Fruit fly (Drosophila melanogaster) whole organism, embryonic: ENCODE data around the gene dsx-c73A.
A peak's percentile ranks its signal among the peaks of the same experiment; 100 is the strongest.

Source experiments
- C15 ChIP-seq: fragments of 200-800 bp; sonication (Bioruptor generic); IDR thresholded peaks from 3 replicates; pipeline ENCODE4 v1.3.6; 2022; ENCODE audit warnings: missing biosample characterization, missing genetic modification characterization
- CG10147 ChIP-seq: fragments of 200-800 bp; sonication (Bioruptor generic); optimal IDR thresholded peaks from 2 replicates; lab custom pipeline; 2019; ENCODE audit warnings: missing biosample characterization, mild to moderate bottlenecking, missing genetic modification characterization, moderate library complexity
- CG12299 ChIP-seq: fragments of 200-800 bp; sonication (Bioruptor generic); optimal IDR thresholded peaks from 2 replicates; lab custom pipeline; 2018; ENCODE audit warnings: missing biosample characterization, mild to moderate bottlenecking, missing genetic modification characterization
- CG12769 ChIP-seq: fragments of 200-800 bp; sonication (Bioruptor generic); optimal IDR thresholded peaks from 2 replicates; lab custom pipeline; 2019; ENCODE audit warnings: missing biosample characterization, mild to moderate bottlenecking, missing genetic modification characterization, moderate library complexity
- CG13624 ChIP-seq: fragments of 200-800 bp; sonication (Bioruptor generic); optimal IDR thresholded peaks from 2 replicates; lab custom pipeline; 2016; ENCODE audit warnings: missing biosample characterization, missing genetic modification characterization
- CG16813 ChIP-seq: fragments of 200-800 bp; sonication (Bioruptor generic); IDR thresholded peaks from 3 replicates; pipeline ENCODE4 v1.3.6; 2022; ENCODE audit warnings: missing biosample characterization, missing genetic modification characterization; ENCODE audit not compliant: partially characterized antibody
- CG17186 ChIP-seq: fragments of 200-800 bp; sonication (Bioruptor generic); optimal IDR thresholded peaks from 3 replicates; lab custom pipeline; 2017; ENCODE audit warnings: missing biosample characterization, missing genetic modification reagents, missing genetic modification characterization
- CG18619 ChIP-seq: fragments of 200-800 bp; sonication (Bioruptor generic); optimal IDR thresholded peaks from 3 replicates; lab custom pipeline; 2017; ENCODE audit warnings: missing biosample characterization, mild to moderate bottlenecking, missing genetic modification characterization
- CG2116 ChIP-seq: fragments of 200-800 bp; sonication (Bioruptor generic); optimal IDR thresholded peaks from 3 replicates; lab custom pipeline; 2018; ENCODE audit warnings: missing biosample characterization, mild to moderate bottlenecking, missing genetic modification characterization
- CG3163 ChIP-seq: fragments of 200-800 bp; sonication (Bioruptor generic); optimal IDR thresholded peaks from 3 replicates; lab custom pipeline; 2016; ENCODE audit warnings: missing biosample characterization, missing genetic modification characterization
- CG4404 ChIP-seq: fragments of 200-800 bp; sonication (Bioruptor generic); IDR thresholded peaks from 2 replicates; pipeline ENCODE4 v1.3.6; 2022; ENCODE audit warnings: missing biosample characterization, missing genetic modification characterization
- CG4424 ChIP-seq: fragments of 200-800 bp; sonication (Bioruptor generic); optimal IDR thresholded peaks from 3 replicates; lab custom pipeline; 2016; ENCODE audit warnings: missing biosample characterization, missing genetic modification characterization
- CG6254 ChIP-seq: fragments of 200-800 bp; sonication (Bioruptor generic); optimal IDR thresholded peaks from 3 replicates; lab custom pipeline; 2017; ENCODE audit warnings: mild to moderate bottlenecking, missing biosample characterization, missing genetic modification reagents, missing genetic modification characterization
- CG8765 ChIP-seq: fragments of 200-800 bp; sonication (Bioruptor generic); IDR thresholded peaks from 2 replicates; pipeline ENCODE4 v1.3.6; 2022; ENCODE audit warnings: missing biosample characterization, missing genetic modification characterization
- CG9876 ChIP-seq: fragments of 200-800 bp; sonication (Bioruptor generic); optimal IDR thresholded peaks from 2 replicates; lab custom pipeline; 2016; ENCODE audit warnings: missing biosample characterization, missing genetic modification characterization
- Doc2 ChIP-seq: fragments of 200-800 bp; sonication (Bioruptor generic); IDR thresholded peaks from 2 replicates; pipeline ENCODE4 v1.3.6; 2022; ENCODE audit warnings: missing biosample characterization, missing genetic modification characterization
- E2f1 ChIP-seq: fragments of 200-800 bp; sonication (Bioruptor generic); IDR thresholded peaks from 2 replicates; pipeline ENCODE4 v1.3.6; 2022; ENCODE audit warnings: missing biosample characterization, missing genetic modification characterization
- HHEX ChIP-seq: fragments of 200-800 bp; sonication (Bioruptor generic); optimal IDR thresholded peaks from 3 replicates; lab custom pipeline; 2017; ENCODE audit warnings: missing biosample characterization, mild to moderate bottlenecking, missing genetic modification characterization, missing genetic modification reagents
- Hmr ChIP-seq: fragments of 200-800 bp; sonication (Bioruptor generic); optimal IDR thresholded peaks from 3 replicates; lab custom pipeline; 2017; ENCODE audit warnings: mild to moderate bottlenecking, missing biosample characterization, missing genetic modification reagents, missing genetic modification characterization
- Hmx ChIP-seq: fragments of 200-800 bp; sonication (Bioruptor generic); optimal IDR thresholded peaks from 2 replicates; lab custom pipeline; 2016; ENCODE audit warnings: missing biosample characterization, missing genetic modification characterization
- Hr51 ChIP-seq, 2 experiments: fragments of 200-800 bp; sonication (Bioruptor generic); optimal IDR thresholded peaks; 2 replicates in 1 of 2; 3 replicates in 1 of 2; lab custom pipeline; 2016 to 2018; ENCODE audit warnings: missing biosample characterization in 2 of 2, missing genetic modification characterization in 2 of 2, mild to moderate bottlenecking in 1 of 2, moderate library complexity in 1 of 2
- Mrtf ChIP-seq: fragments of 200-800 bp; sonication (Bioruptor generic); IDR thresholded peaks from 3 replicates; pipeline ENCODE4 v1.3.6; 2022; ENCODE audit warnings: missing biosample characterization, missing genetic modification characterization
- Nf-YA ChIP-seq: fragments of 200-800 bp; sonication (Bioruptor generic); IDR thresholded peaks from 2 replicates; pipeline ENCODE4 v1.3.6; 2022; ENCODE audit warnings: missing biosample characterization, missing genetic modification characterization
- NfI ChIP-seq: fragments of 200-800 bp; sonication (Bioruptor generic); optimal IDR thresholded peaks from 3 replicates; lab custom pipeline; 2018; ENCODE audit warnings: missing biosample characterization, mild to moderate bottlenecking, missing genetic modification characterization, moderate library complexity
- Pdp1 ChIP-seq, 2 experiments: fragments of 200-800 bp; sonication (Bioruptor generic); optimal IDR thresholded peaks; 3 replicates each; lab custom pipeline; 2016; ENCODE audit warnings: missing biosample characterization in 2 of 2, missing genetic modification characterization in 2 of 2, mild to moderate bottlenecking in 1 of 2, moderate library complexity in 1 of 2
- Poxn ChIP-seq: fragments of 200-800 bp; sonication (Bioruptor generic); IDR thresholded peaks from 2 replicates; pipeline ENCODE4 v1.3.6; 2022; ENCODE audit warnings: missing biosample characterization, missing genetic modification characterization
- Spps ChIP-seq: fragments of 200-800 bp; sonication (Bioruptor generic); optimal IDR thresholded peaks from 2 replicates; lab custom pipeline; 2018; ENCODE audit warnings: missing biosample characterization, mild to moderate bottlenecking, missing genetic modification characterization
- Usf ChIP-seq: fragments of 200-800 bp; sonication (Bioruptor generic); optimal IDR thresholded peaks from 2 replicates; lab custom pipeline; 2017; ENCODE audit warnings: missing genotype, missing biosample characterization, missing genetic modification characterization
- abd-A ChIP-seq: fragments of 200-800 bp; sonication (Bioruptor generic); optimal IDR thresholded peaks from 3 replicates; lab custom pipeline; 2019; ENCODE audit warnings: missing biosample characterization, mild to moderate bottlenecking, missing genetic modification characterization, moderate library complexity
- ato ChIP-seq: fragments of 200-800 bp; sonication (Bioruptor generic); IDR thresholded peaks from 2 replicates; pipeline ENCODE4 v1.3.6; 2022; ENCODE audit warnings: missing biosample characterization, missing genetic modification characterization; ENCODE audit not compliant: partially characterized antibody
- bbx ChIP-seq: fragments of 200-800 bp; sonication (Bioruptor generic); IDR thresholded peaks from 2 replicates; pipeline ENCODE4 v1.3.6; 2022; ENCODE audit warnings: missing biosample characterization, missing genetic modification characterization; ENCODE audit not compliant: partially characterized antibody
- cas ChIP-seq: fragments of 200-800 bp; sonication (Bioruptor generic); IDR thresholded peaks from 2 replicates; pipeline ENCODE4 v1.3.6; 2022; ENCODE audit warnings: missing biosample characterization, missing genetic modification characterization
- ci ChIP-seq: fragments of 200-800 bp; sonication (Bioruptor generic); IDR thresholded peaks from 3 replicates; pipeline ENCODE4 v1.3.6; 2022; ENCODE audit warnings: missing biosample characterization, missing genetic modification characterization
- dysf ChIP-seq: fragments of 200-800 bp; sonication (Bioruptor generic); IDR thresholded peaks from 3 replicates; pipeline ENCODE4 v1.3.6; 2022; ENCODE audit warnings: missing biosample characterization, missing genetic modification characterization
- en ChIP-seq: fragments of 200-800 bp; sonication (Bioruptor generic); optimal IDR thresholded peaks from 2 replicates; lab custom pipeline; 2016; ENCODE audit warnings: missing biosample characterization, missing genetic modification characterization
- eve ChIP-seq, 2 experiments: fragments of >200 bp; optimal IDR thresholded peaks; 2 replicates each; lab custom pipeline; 2017; ENCODE audit warnings: missing biosample characterization in 2 of 2, missing genetic modification characterization in 2 of 2
- fd64A ChIP-seq: fragments of 200-800 bp; sonication (Bioruptor generic); optimal IDR thresholded peaks from 3 replicates; lab custom pipeline; 2018; ENCODE audit warnings: missing biosample characterization, mild to moderate bottlenecking, missing genetic modification characterization
- fd96Cb ChIP-seq: fragments of 200-800 bp; sonication (Bioruptor generic); optimal IDR thresholded peaks from 2 replicates; lab custom pipeline; 2018; ENCODE audit warnings: missing biosample characterization, mild to moderate bottlenecking, missing genetic modification characterization, moderate library complexity
- insv ChIP-seq, 2 experiments: fragments of 200-800 bp; sonication (Bioruptor generic); optimal IDR thresholded peaks; 3 replicates each; lab custom pipeline; 2016 to 2018; ENCODE audit warnings: missing biosample characterization in 2 of 2, missing genetic modification characterization in 2 of 2
- kah ChIP-seq: fragments of 200-800 bp; sonication (Bioruptor generic); optimal IDR thresholded peaks from 2 replicates; lab custom pipeline; 2018; ENCODE audit warnings: missing biosample characterization, mild to moderate bottlenecking, missing genetic modification characterization
- kay ChIP-seq: fragments of 200-800 bp; sonication (Bioruptor generic); optimal IDR thresholded peaks from 2 replicates; lab custom pipeline; 2016; ENCODE audit warnings: missing biosample characterization, missing genetic modification characterization
- klu ChIP-seq: fragments of 200-800 bp; sonication (Bioruptor generic); IDR thresholded peaks from 2 replicates; pipeline ENCODE4 v1.3.6; 2022; ENCODE audit warnings: missing biosample characterization, missing genetic modification characterization
- lab ChIP-seq: fragments of 200-800 bp; sonication (Bioruptor generic); optimal IDR thresholded peaks from 3 replicates; lab custom pipeline; 2017; ENCODE audit warnings: missing biosample characterization, missing genetic modification characterization, mild to moderate bottlenecking, moderate library complexity, missing genetic modification reagents
- nau ChIP-seq: fragments of 200-800 bp; sonication (Bioruptor generic); optimal IDR thresholded peaks from 3 replicates; lab custom pipeline; 2017; ENCODE audit warnings: missing biosample characterization, mild to moderate bottlenecking, missing genetic modification characterization, missing genetic modification reagents
- shn ChIP-seq: fragments of 200-800 bp; sonication (Bioruptor generic); optimal IDR thresholded peaks from 3 replicates; lab custom pipeline; 2016; ENCODE audit warnings: missing biosample characterization, missing genetic modification characterization
- slou ChIP-seq: fragments of 200-800 bp; sonication (Bioruptor generic); optimal IDR thresholded peaks from 3 replicates; lab custom pipeline; 2016; ENCODE audit warnings: missing biosample characterization, missing genetic modification characterization
- tgo ChIP-seq: fragments of 200-800 bp; sonication (Bioruptor generic); IDR thresholded peaks from 3 replicates; pipeline ENCODE4 v1.3.6; 2022; ENCODE audit warnings: missing biosample characterization, missing genetic modification characterization
- tin ChIP-seq: fragments of 200-800 bp; sonication (Bioruptor generic); optimal IDR thresholded peaks from 3 replicates; lab custom pipeline; 2016; ENCODE audit warnings: missing biosample characterization, missing genetic modification characterization
- tup ChIP-seq: fragments of 200-800 bp; sonication (Bioruptor generic); optimal IDR thresholded peaks from 2 replicates; lab custom pipeline; 2016; ENCODE audit warnings: missing biosample characterization, mild to moderate bottlenecking, missing genetic modification characterization, moderate library complexity
- yki ChIP-seq: fragments of >200 bp; optimal IDR thresholded peaks from 3 replicates; lab custom pipeline; 2018
- zfh1 ChIP-seq: fragments of 200-800 bp; sonication (Bioruptor generic); IDR thresholded peaks from 3 replicates; pipeline ENCODE4 v1.3.6; 2022; ENCODE audit warnings: missing biosample characterization, missing genetic modification characterization

The dsx-c73A gene

DNA sequence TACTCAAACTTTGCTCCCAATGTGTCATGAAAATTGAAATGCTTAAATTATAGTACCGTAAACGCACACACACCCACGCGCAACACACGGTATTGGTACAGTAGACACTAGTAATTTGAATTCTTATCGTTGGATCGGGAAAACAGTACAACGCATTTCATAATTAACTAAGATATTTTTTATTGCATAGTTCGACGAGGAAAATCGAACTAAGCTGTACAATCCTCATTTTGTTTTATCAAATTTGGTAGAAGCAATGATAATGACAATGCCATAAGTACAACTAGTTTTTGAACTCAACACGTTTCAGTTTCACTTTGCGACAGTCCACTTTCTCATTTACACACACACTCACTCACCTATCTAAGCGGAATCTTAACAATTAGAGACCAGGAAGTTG lies 71.0 kb downstream of the dsx-c73A start (continued):
- TF ChIP-seq tgo (GFP tag; lab: Robert Waterston, UW) = peak; percentile 58
- peak; percentile 42 for TF ChIP-seq shn
- TF ChIP-seq klu (GFP tag; lab: Robert Waterston, UW) = 0 out of 2 replicates have a peak, but pooled peaks have one; percentile 25
- TF ChIP-seq tup (GFP tag; lab: Kevin White, UChicago) = no peak
- peak; percentile 71 for TF ChIP-seq Hmr (GFP tag; lab: Kevin White, UChicago)
- TF ChIP-seq CG17186 (GFP tag; lab: Kevin White, UChicago) = peak; percentile 6
- TF ChIP-seq ato (GFP tag; lab: Robert Waterston, UW) = no peak
- TF ChIP-seq nau (GFP tag; lab: Kevin White, UChicago) = peak; percentile 67
- TF ChIP-seq en = peak; percentile 21
- peak; percentile 5 for TF ChIP-seq Hmx
- peak; percentile 88 for TF ChIP-seq lab (GFP tag; lab: Kevin White, UChicago)
- TF ChIP-seq NfI (GFP tag; lab: Kevin White, UChicago) = peak; percentile 69
- TF ChIP-seq CG12299 (tag; lab: Kevin White, UChicago) = peak; percentile 49
- TF ChIP-seq CG12769 (tag; lab: Kevin White, UChicago) = peak; percentile 86
- no peak for TF ChIP-seq CG16813 (GFP tag; lab: Robert Waterston, UW)
- no peak for TF ChIP-seq slou (GFP tag; lab: Kevin White, UChicago)
- TF ChIP-seq Pdp1 (GFP tag; optimal IDR thresholded peaks at IDR 0.05; lab: Kevin White, UChicago) = peak; percentile 74 to 75
- TF ChIP-seq CG18619 (GFP tag; lab: Kevin White, UChicago) = peak; percentile 63
- peak; percentile 46 for TF ChIP-seq CG9876
- TF ChIP-seq ci (GFP tag; lab: Robert Waterston, UW) = 0 out of 3 replicates have a peak, but pooled peaks have one; percentile 15
- TF ChIP-seq CG4404 (GFP tag; lab: Robert Waterston, UW) = peak; percentile 22; the same call in 1 of the 2 replicates
- TF ChIP-seq E2f1 (GFP tag; lab: Robert Waterston, UW) = no peak
- no peak for TF ChIP-seq Nf-YA (GFP tag; lab: Robert Waterston, UW)
- TF ChIP-seq yki = no peak
- peak; percentile 76; the same call in 1 of the 3 replicates for TF ChIP-seq dysf (GFP tag; lab: Robert Waterston, UW)
- peak; percentile 44 for TF ChIP-seq Spps
- peak; percentile 16 for TF ChIP-seq kah (GFP tag; lab: Kevin White, UChicago)
- TF ChIP-seq eve (GFP tag; optimal IDR thresholded peaks at IDR 0.05; lab: Kevin White, UChicago) = no peak
- no peak for TF ChIP-seq CG3163 (GFP tag; lab: Kevin White, UChicago)
- TF ChIP-seq CG13624 (GFP tag; lab: Kevin White, UChicago) = peak; percentile 71
- peak; percentile 56 for TF ChIP-seq fd96Cb (tag; lab: Kevin White, UChicago)
- TF ChIP-seq bbx = no peak
- TF ChIP-seq fd64A (GFP tag; lab: Kevin White, UChicago) = peak; percentile 23
- peak; percentile 29; the same call in 1 of the 2 replicates for TF ChIP-seq Poxn (GFP tag; lab: Robert Waterston, UW)
- no peak for TF ChIP-seq CG8765 (GFP tag; lab: Robert Waterston, UW)
- TF ChIP-seq Hr51 (GFP tag; optimal IDR thresholded peaks at IDR 0.05; lab: Kevin White, UChicago) = peak; percentile 13 to 71
- TF ChIP-seq CG6254 (GFP tag; lab: Kevin White, UChicago) = no peak
- peak; percentile 63 for TF ChIP-seq tin (GFP tag; lab: Kevin White, UChicago)
- TF ChIP-seq Usf (GFP tag; lab: Kevin White, UChicago) = peak; percentile 0
- no peak for TF ChIP-seq insv (GFP tag; optimal IDR thresholded peaks at IDR 0.05; lab: Kevin White, UChicago)
- peak; percentile 60 for TF ChIP-seq CG10147 (GFP tag; lab: Kevin White, UChicago)
- TF ChIP-seq CG2116 (GFP tag; lab: Kevin White, UChicago) = no peak
- TF ChIP-seq cas (GFP tag; lab: Robert Waterston, UW) = no peak
- TF ChIP-seq kay (GFP tag; lab: Kevin White, UChicago) = peak; percentile 25
- TF ChIP-seq C15 (GFP tag; lab: Robert Waterston, UW) = no peak
- peak; percentile 52 for TF ChIP-seq CG4424
- TF ChIP-seq Doc2 (GFP tag; lab: Robert Waterston, UW) = no peak
- TF ChIP-seq HHEX (GFP tag; lab: Kevin White, UChicago) = peak; percentile 65
- peak; percentile 50; the same call in 1 of the 3 replicates for TF ChIP-seq Mrtf (GFP tag; lab: Robert Waterston, UW)
- peak; percentile 62; the same call in 2 of the 3 replicates for TF ChIP-seq zfh1 (GFP tag; lab: Robert Waterston, UW)
- no peak for TF ChIP-seq abd-A (tag; lab: Kevin White, UChicago)
